Worm (Caenorhabditis elegans) whole organism, mixed stage, embryonic: ENCODE data around the gene pat-12.

Experiments
- M03D4.4 ChIP-seq: sonication (generic microtip); optimal IDR thresholded peaks from 2 replicates; lab custom pipeline; 2017; ENCODE audit warnings: mild to moderate bottlenecking, missing genetic modification characterization, missing compliant biosample characterization
- bed-3 ChIP-seq: fragments of 200-800 bp; sonication (Bioruptor generic); optimal IDR thresholded peaks from 3 replicates; lab custom pipeline; 2018; ENCODE audit warnings: mild to moderate bottlenecking, missing genetic modification characterization, moderate library complexity, missing compliant biosample characterization
- blmp-1 ChIP-seq: fragments of 150-350 bp; optimal IDR thresholded peaks from 2 replicates; lab custom pipeline; 2014; ENCODE audit warnings: missing biosample characterization, missing genetic modification characterization
- ceh-39 ChIP-seq: fragments of 150-350 bp; optimal IDR thresholded peaks from 2 replicates; lab custom pipeline; 2014; ENCODE audit warnings: missing biosample characterization, missing genetic modification characterization
- ceh-43 ChIP-seq: fragments of 200-800 bp; sonication (Bioruptor generic); optimal IDR thresholded peaks from 2 replicates; lab custom pipeline; 2018; ENCODE audit warnings: mild to moderate bottlenecking, missing genetic modification characterization, moderate library complexity, missing compliant biosample characterization
- ceh-83 ChIP-seq: fragments of 200-800 bp; sonication (Bioruptor generic); optimal IDR thresholded peaks from 2 replicates; lab custom pipeline; 2018; ENCODE audit warnings: mild to moderate bottlenecking, missing genetic modification characterization, missing compliant biosample characterization
- ces-1 ChIP-seq: fragments of 150-350 bp; optimal IDR thresholded peaks from 2 replicates; lab custom pipeline; 2014; ENCODE audit warnings: missing biosample characterization, missing genetic modification reagents, missing genetic modification characterization
- cnd-1 ChIP-seq: fragments of 200-800 bp; sonication (Bioruptor generic); optimal IDR thresholded peaks from 2 replicates; lab custom pipeline; 2018; ENCODE audit warnings: mild to moderate bottlenecking, missing genetic modification characterization, missing compliant biosample characterization
- drap-1 ChIP-seq: fragments of 200-800 bp; sonication (Bioruptor generic); optimal IDR thresholded peaks from 3 replicates; lab custom pipeline; 2018; ENCODE audit warnings: mild to moderate bottlenecking, missing genetic modification characterization, missing compliant biosample characterization
- elt-1 ChIP-seq: sonication (generic microtip); optimal IDR thresholded peaks from 2 replicates; lab custom pipeline; 2017; ENCODE audit warnings: missing genetic modification characterization, mild to moderate bottlenecking, missing compliant biosample characterization, antibody characterized with exemption, moderate library complexity, borderline replicate concordance; ENCODE audit not compliant: insufficient read depth
- elt-3 ChIP-seq: fragments of 150-350 bp; optimal IDR thresholded peaks from 2 replicates; lab custom pipeline; 2014; ENCODE audit warnings: missing biosample characterization, missing genetic modification characterization
- flh-1 ChIP-seq: fragments of 200-800 bp; sonication (Bioruptor generic); optimal IDR thresholded peaks from 2 replicates; lab custom pipeline; 2018; ENCODE audit warnings: mild to moderate bottlenecking, missing genetic modification characterization, moderate library complexity, missing compliant biosample characterization
- ham-2 ChIP-seq: fragments of 200-800 bp; sonication (Bioruptor generic); optimal IDR thresholded peaks from 2 replicates; lab custom pipeline; 2018; ENCODE audit warnings: mild to moderate bottlenecking, missing genetic modification characterization, missing compliant biosample characterization
- hlh-1 ChIP-seq: fragments of 150-350 bp; optimal IDR thresholded peaks from 2 replicates; lab custom pipeline; 2014; ENCODE audit warnings: missing biosample characterization, missing genetic modification reagents, missing genetic modification characterization
- lin-13 ChIP-seq: fragments of 150-350 bp; optimal IDR thresholded peaks from 2 replicates; lab custom pipeline; 2014; ENCODE audit warnings: missing biosample characterization, missing genetic modification characterization
- lsy-2 ChIP-seq: fragments of 150-350 bp; optimal IDR thresholded peaks from 2 replicates; lab custom pipeline; 2014; ENCODE audit warnings: missing biosample characterization, missing genetic modification characterization
- mep-1 ChIP-seq: fragments of 150-350 bp; optimal IDR thresholded peaks from 2 replicates; lab custom pipeline; 2017; ENCODE audit warnings: missing biosample characterization, missing genetic modification reagents, missing genetic modification characterization, inconsistent platforms
- mls-2 ChIP-seq: sonication (generic microtip); optimal IDR thresholded peaks from 2 replicates; lab custom pipeline; 2016; ENCODE audit warnings: mild to moderate bottlenecking, missing genetic modification characterization, moderate library complexity, missing compliant biosample characterization
- nhr-12 ChIP-seq: fragments of 150-350 bp; optimal IDR thresholded peaks from 2 replicates; lab custom pipeline; 2014; ENCODE audit warnings: missing biosample characterization, missing genetic modification characterization
- nhr-2 ChIP-seq: fragments of 150-350 bp; optimal IDR thresholded peaks from 2 replicates; lab custom pipeline; 2014; ENCODE audit warnings: missing biosample characterization, missing genetic modification characterization
- nhr-237 ChIP-seq: fragments of 150-350 bp; optimal IDR thresholded peaks from 2 replicates; lab custom pipeline; 2014; ENCODE audit warnings: missing biosample characterization, missing genetic modification characterization
- nhr-28 ChIP-seq: fragments of 150-350 bp; optimal IDR thresholded peaks from 2 replicates; lab custom pipeline; 2014; ENCODE audit warnings: missing biosample characterization, missing genetic modification characterization
- nhr-76 ChIP-seq: sonication (generic microtip); optimal IDR thresholded peaks from 2 replicates; lab custom pipeline; 2017; ENCODE audit warnings: missing biosample characterization, missing genetic modification characterization
- pha-4 ChIP-seq: fragments of 150-350 bp; optimal IDR thresholded peaks from 2 replicates; lab custom pipeline; 2018; ENCODE audit warnings: missing biosample characterization, missing genetic modification reagents, missing genetic modification characterization
- sptf-1 ChIP-seq: sonication (generic microtip); optimal IDR thresholded peaks from 2 replicates; lab custom pipeline; 2017; ENCODE audit warnings: mild to moderate bottlenecking, missing genetic modification characterization, moderate library complexity, missing compliant biosample characterization
- tbx-8 ChIP-seq: fragments of 200-800 bp; sonication (Bioruptor generic); optimal IDR thresholded peaks from 2 replicates; lab custom pipeline; 2018; ENCODE audit warnings: mild to moderate bottlenecking, missing genetic modification characterization, moderate library complexity, missing compliant biosample characterization
- unc-120 ChIP-seq: sonication (generic microtip); optimal IDR thresholded peaks from 2 replicates; lab custom pipeline; 2017; ENCODE audit warnings: missing genetic modification characterization, missing compliant biosample characterization; ENCODE audit not compliant: poor library complexity, severe bottlenecking
- unc-39 ChIP-seq: fragments of 150-350 bp; optimal IDR thresholded peaks from 2 replicates; lab custom pipeline; 2014; ENCODE audit warnings: missing biosample characterization, missing genetic modification characterization
- unc-62 ChIP-seq: fragments of 150-350 bp; optimal IDR thresholded peaks from 2 replicates; lab custom pipeline; 2014; ENCODE audit warnings: missing biosample characterization, missing genetic modification reagents, missing genetic modification characterization
- zip-8 ChIP-seq: fragments of 150-350 bp; optimal IDR thresholded peaks from 2 replicates; lab custom pipeline; 2014; ENCODE audit warnings: missing biosample characterization, missing genetic modification characterization
- ztf-11 ChIP-seq: fragments of 150-350 bp; optimal IDR thresholded peaks from 2 replicates; lab custom pipeline; 2014; ENCODE audit warnings: missing biosample characterization, missing genetic modification characterization

The pat-12 gene

ce11 chrIII:748782-749181 lies 3.4 kb downstream of the pat-12 start:
- TF ChIP-seq unc-62 (GFP tag; lab: Kevin White, UChicago) (no peak), ztf-11 (tag; lab: Kevin White, UChicago) (no peak), bed-3 (GFP tag; lab: Kevin White, UChicago) (no peak), hlh-1 (tag; lab: Kevin White, UChicago) (no peak), ceh-83 (no peak), drap-1 (GFP tag; lab: Kevin White, UChicago) (no peak), elt-1 (no peak), cnd-1 (tag; lab: Kevin White, UChicago) (no peak), nhr-237 (no peak), ceh-43 (GFP tag; lab: Kevin White, UChicago) (no peak), ces-1 (GFP tag; lab: Kevin White, UChicago) (no peak), nhr-76 (no peak), unc-39 (tag; lab: Kevin White, UChicago) (no peak)

- TF ChIP-seq mep-1 (tag; lab: Kevin White, UChicago) (no peak), zip-8 (tag; lab: Kevin White, UChicago) (no peak), blmp-1 (tag; lab: Kevin White, UChicago) (peak; percentile 41)
Observed at ce11 chrIII:744459-744858, 7.8 kb downstream of the pat-12 start.

ce11 chrIII:740382-740781 lies 11.8 kb downstream of the pat-12 start, which contains the start of gene idpp-1:
idpp-1 (plus strand) TSS chrIII:740682.
- TF ChIP-seq elt-1 (no peak), cnd-1 (tag; lab: Kevin White, UChicago) (no peak), elt-3 (tag; lab: Kevin White, UChicago) (no peak), sptf-1 (no peak), mep-1 (tag; lab: Kevin White, UChicago) (no peak), blmp-1 (tag; lab: Kevin White, UChicago) (no peak), nhr-12 (tag; lab: Kevin White, UChicago) (no peak), M03D4.4 (tag; lab: Kevin White, UChicago) (no peak), pha-4 (tag; lab: Kevin White, UChicago) (no peak), unc-39 (tag; lab: Kevin White, UChicago) (no peak), unc-62 (GFP tag; lab: Kevin White, UChicago) (no peak), bed-3 (GFP tag; lab: Kevin White, UChicago) (no peak), nhr-76 (no peak), ham-2 (no peak), lsy-2 (tag; lab: Kevin White, UChicago) (no peak), ceh-39 (tag; lab: Kevin White, UChicago) (no peak), ceh-83 (no peak), tbx-8 (GFP tag; lab: Kevin White, UChicago) (no peak)
- TF ChIP-seq, all 35 proteins: peak for 0

ce11 chrIII:728694-729093 lies 23.5 kb downstream of the pat-12 start:
- no peak for TF ChIP-seq M03D4.4 (tag; lab: Kevin White, UChicago)
- no peak for TF ChIP-seq elt-1
- TF ChIP-seq bed-3 (GFP tag; lab: Kevin White, UChicago): no peak
- TF ChIP-seq drap-1 (GFP tag; lab: Kevin White, UChicago): no peak
- no peak for TF ChIP-seq blmp-1 (tag; lab: Kevin White, UChicago)
- TF ChIP-seq elt-3 (tag; lab: Kevin White, UChicago): no peak
- TF ChIP-seq pha-4 (tag; lab: Kevin White, UChicago): no peak
- TF ChIP-seq lsy-2 (tag; lab: Kevin White, UChicago): no peak
- no peak for TF ChIP-seq nhr-2 (tag; lab: Kevin White, UChicago)
- TF ChIP-seq flh-1 (GFP tag; lab: Kevin White, UChicago): no peak
- TF ChIP-seq mls-2 (tag; lab: Kevin White, UChicago): no peak
- no peak for TF ChIP-seq sptf-1
- no peak for TF ChIP-seq ceh-39 (tag; lab: Kevin White, UChicago)
- no peak for TF ChIP-seq cnd-1 (tag; lab: Kevin White, UChicago)
- no peak for TF ChIP-seq ztf-11 (tag; lab: Kevin White, UChicago)
- no peak for TF ChIP-seq unc-120 (tag; lab: Kevin White, UChicago)
- TF ChIP-seq unc-62 (GFP tag; lab: Kevin White, UChicago): no peak
- TF ChIP-seq lin-13 (tag; lab: Kevin White, UChicago): no peak
- no peak for TF ChIP-seq nhr-76

- TF ChIP-seq nhr-237: no peak
- no peak for TF ChIP-seq ces-1 (GFP tag; lab: Kevin White, UChicago)
- TF ChIP-seq nhr-28 (tag; lab: Kevin White, UChicago): no peak
- TF ChIP-seq unc-39 (tag; lab: Kevin White, UChicago): no peak
- TF ChIP-seq, all 35 proteins: peak for 0
Observed at ce11 chrIII:728074-728473, 24.2 kb downstream of the pat-12 start.
